Fruit fly (Drosophila melanogaster) whole organism, embryonic: ENCODE measurements around the gene CG13893.

Source experiments
- BEAF-32 ChIP-seq: fragments of 200-800 bp; sonication (Bioruptor generic); optimal IDR thresholded peaks from 3 replicates; lab custom pipeline; 2017; ENCODE audit warnings: missing biosample characterization, missing genetic modification characterization, mild to moderate bottlenecking, moderate library complexity, missing genetic modification reagents
- CG11456 ChIP-seq: fragments of 200-800 bp; sonication (Bioruptor generic); IDR thresholded peaks from 3 replicates; pipeline ENCODE4 v1.3.6; 2022; ENCODE audit warnings: missing biosample characterization, missing genetic modification characterization
- CG11695 ChIP-seq: fragments of 200-800 bp; sonication (Bioruptor generic); IDR thresholded peaks from 3 replicates; pipeline ENCODE4 v1.3.6; 2022; ENCODE audit warnings: missing biosample characterization, missing genetic modification characterization
- CG12104 ChIP-seq: fragments of 200-800 bp; sonication (Bioruptor generic); optimal IDR thresholded peaks from 3 replicates; lab custom pipeline; 2016; ENCODE audit warnings: missing biosample characterization, missing genetic modification characterization
- CG12659 ChIP-seq: fragments of 200-800 bp; sonication (Bioruptor generic); optimal IDR thresholded peaks from 3 replicates; lab custom pipeline; 2017; ENCODE audit warnings: mild to moderate bottlenecking, missing biosample characterization, missing genetic modification reagents, missing genetic modification characterization
- CG13287 ChIP-seq: fragments of 200-800 bp; sonication (Bioruptor generic); IDR thresholded peaks from 2 replicates; pipeline ENCODE4 v1.3.6; 2022; ENCODE audit warnings: missing biosample characterization, missing genetic modification characterization; ENCODE audit not compliant: partially characterized antibody
- CG14710 ChIP-seq: fragments of 200-800 bp; sonication (Bioruptor generic); optimal IDR thresholded peaks from 3 replicates; lab custom pipeline; 2019; ENCODE audit warnings: missing biosample characterization, mild to moderate bottlenecking, missing genetic modification characterization, moderate library complexity
- CG16815 ChIP-seq: fragments of 200-800 bp; sonication (Bioruptor generic); optimal IDR thresholded peaks from 3 replicates; lab custom pipeline; 2017; ENCODE audit warnings: missing biosample characterization, mild to moderate bottlenecking, missing genetic modification characterization
- CG17359 ChIP-seq: fragments of 200-800 bp; sonication (Bioruptor generic); optimal IDR thresholded peaks from 3 replicates; lab custom pipeline; 2018; ENCODE audit warnings: missing biosample characterization, mild to moderate bottlenecking, missing genetic modification characterization, moderate library complexity
- CG18599 ChIP-seq: fragments of 200-800 bp; sonication (Bioruptor generic); optimal IDR thresholded peaks from 3 replicates; lab custom pipeline; 2017; ENCODE audit warnings: missing biosample characterization, missing genetic modification characterization, mild to moderate bottlenecking, moderate library complexity, missing genetic modification reagents
- CG34224 ChIP-seq: fragments of 200-800 bp; sonication (Bioruptor generic); IDR thresholded peaks from 3 replicates; pipeline ENCODE4 v1.3.6; 2022; ENCODE audit warnings: missing biosample characterization, missing genetic modification characterization; ENCODE audit not compliant: partially characterized antibody
- D19B ChIP-seq: fragments of 200-800 bp; sonication (Bioruptor generic); optimal IDR thresholded peaks from 2 replicates; lab custom pipeline; 2017; ENCODE audit warnings: missing biosample characterization, mild to moderate bottlenecking, missing genetic modification characterization
- Doc2 ChIP-seq: fragments of 200-800 bp; sonication (Bioruptor generic); IDR thresholded peaks from 2 replicates; pipeline ENCODE4 v1.3.6; 2022; ENCODE audit warnings: missing biosample characterization, missing genetic modification characterization
- Doc3 ChIP-seq: fragments of 200-800 bp; sonication (Bioruptor generic); IDR thresholded peaks from 3 replicates; pipeline ENCODE4 v1.3.6; 2022; ENCODE audit warnings: missing biosample characterization, missing genetic modification characterization; ENCODE audit not compliant: partially characterized antibody
- E2f2 ChIP-seq: fragments of 200-800 bp; sonication (Bioruptor generic); IDR thresholded peaks from 2 replicates; pipeline ENCODE4 v1.3.6; 2022; ENCODE audit warnings: missing biosample characterization, missing genetic modification characterization
- Fer2 ChIP-seq: fragments of 200-800 bp; sonication (Bioruptor generic); optimal IDR thresholded peaks from 2 replicates; lab custom pipeline; 2018; ENCODE audit warnings: missing biosample characterization, mild to moderate bottlenecking, missing genetic modification characterization, moderate library complexity
- Fer3 ChIP-seq: fragments of 200-800 bp; sonication (Bioruptor generic); optimal IDR thresholded peaks from 2 replicates; lab custom pipeline; 2018; ENCODE audit warnings: missing biosample characterization, mild to moderate bottlenecking, missing genetic modification characterization, moderate library complexity
- MBD-R2 ChIP-seq: fragments of 200-800 bp; sonication (Bioruptor generic); IDR thresholded peaks from 2 replicates; pipeline ENCODE4 v1.3.6; 2022; ENCODE audit warnings: missing biosample characterization, missing genetic modification characterization
- Mad ChIP-seq: fragments of 200-800 bp; sonication (Bioruptor generic); optimal IDR thresholded peaks from 2 replicates; lab custom pipeline; 2016; ENCODE audit warnings: missing biosample characterization, missing genetic modification characterization
- Med ChIP-seq: fragments of 200-800 bp; sonication (Bioruptor generic); peaks from one replicate; lab custom pipeline; 2016; ENCODE audit warnings: missing biosample characterization, missing genetic modification characterization, mild to moderate bottlenecking, inconsistent platforms, moderate library complexity
- Myb ChIP-seq: fragments of 200-800 bp; sonication (Bioruptor generic); optimal IDR thresholded peaks from 2 replicates; lab custom pipeline; 2016; ENCODE audit warnings: missing biosample characterization, missing genetic modification characterization
- Ravus ChIP-seq: fragments of 200-800 bp; sonication (Bioruptor generic); IDR thresholded peaks from 2 replicates; pipeline ENCODE4 v1.3.6; 2022; ENCODE audit warnings: missing biosample characterization, missing genetic modification characterization
- Spps ChIP-seq: fragments of 200-800 bp; sonication (Bioruptor generic); optimal IDR thresholded peaks from 2 replicates; lab custom pipeline; 2018; ENCODE audit warnings: missing biosample characterization, mild to moderate bottlenecking, missing genetic modification characterization
- Trl ChIP-seq, 3 experiments: fragments of >200 bp in 2 of 3; fragments of 200-800 bp in 1 of 3; sonication (Bioruptor generic) in 1 of 3; optimal IDR thresholded peaks; 2 replicates in 1 of 3; 3 replicates in 2 of 3; lab custom pipeline; 2016 to 2017; ENCODE audit warnings: missing biosample characterization in 1 of 3, missing genetic modification characterization in 1 of 3
- Vsx1 ChIP-seq: fragments of 200-800 bp; sonication (Bioruptor generic); optimal IDR thresholded peaks from 2 replicates; lab custom pipeline; 2017; ENCODE audit warnings: missing biosample characterization, mild to moderate bottlenecking, missing genetic modification characterization, missing genetic modification reagents
- ash1 ChIP-seq: fragments of 200-800 bp; sonication (Bioruptor generic); optimal IDR thresholded peaks from 2 replicates; lab custom pipeline; 2018; ENCODE audit warnings: missing biosample characterization, mild to moderate bottlenecking, missing genetic modification characterization
- chm ChIP-seq: fragments of 200-800 bp; sonication (Bioruptor generic); IDR thresholded peaks from 2 replicates; pipeline ENCODE4 v1.3.6; 2022; ENCODE audit warnings: missing biosample characterization, missing genetic modification characterization
- cwo ChIP-seq: fragments of 200-800 bp; sonication (Bioruptor generic); optimal IDR thresholded peaks from 3 replicates; lab custom pipeline; 2017; ENCODE audit warnings: missing biosample characterization, missing genetic modification characterization, mild to moderate bottlenecking, moderate library complexity, missing genetic modification reagents
- fd102C ChIP-seq: fragments of 200-800 bp; sonication (Bioruptor generic); optimal IDR thresholded peaks from 2 replicates; lab custom pipeline; 2018; ENCODE audit warnings: missing biosample characterization, mild to moderate bottlenecking, missing genetic modification characterization, moderate library complexity
- gce ChIP-seq: fragments of 200-800 bp; sonication (Bioruptor generic); IDR thresholded peaks from 3 replicates; pipeline ENCODE4 v1.3.6; 2022; ENCODE audit warnings: missing biosample characterization, missing genetic modification characterization
- her ChIP-seq: fragments of 200-800 bp; sonication (Bioruptor generic); optimal IDR thresholded peaks from 2 replicates; lab custom pipeline; 2016; ENCODE audit warnings: missing biosample characterization, missing genetic modification characterization
- luna ChIP-seq: fragments of 200-800 bp; sonication (Bioruptor generic); optimal IDR thresholded peaks from 2 replicates; lab custom pipeline; 2016; ENCODE audit warnings: missing biosample characterization, missing genetic modification characterization
- odd ChIP-seq: fragments of 200-800 bp; sonication (Bioruptor generic); optimal IDR thresholded peaks from 2 replicates; lab custom pipeline; 2017; ENCODE audit warnings: missing biosample characterization, mild to moderate bottlenecking, missing genetic modification characterization
- pan ChIP-seq, 4 experiments: fragments of >200 bp in 3 of 4; fragments of 200-800 bp in 1 of 4; sonication (Bioruptor generic) in 1 of 4; optimal IDR thresholded peaks in 3 of 4; IDR thresholded peaks in 1 of 4; 2 replicates each; pipeline versions ENCODE4 v1.3.6 to Lab custom; 2017 to 2022; ENCODE audit warnings: missing biosample characterization in 2 of 4, missing genetic modification characterization in 2 of 4, mixed read lengths in 1 of 4
- pum ChIP-seq: fragments of 200-800 bp; sonication (Bioruptor generic); optimal IDR thresholded peaks from 2 replicates; lab custom pipeline; 2016; ENCODE audit warnings: missing biosample characterization, missing genetic modification characterization
- pzg ChIP-seq: fragments of 200-800 bp; sonication (Bioruptor generic); optimal IDR thresholded peaks from 3 replicates; lab custom pipeline; 2018; ENCODE audit warnings: missing biosample characterization, mild to moderate bottlenecking, missing genetic modification characterization, moderate library complexity
- slou ChIP-seq: fragments of 200-800 bp; sonication (Bioruptor generic); optimal IDR thresholded peaks from 3 replicates; lab custom pipeline; 2016; ENCODE audit warnings: missing biosample characterization, missing genetic modification characterization
- tin ChIP-seq: fragments of 200-800 bp; sonication (Bioruptor generic); optimal IDR thresholded peaks from 3 replicates; lab custom pipeline; 2016; ENCODE audit warnings: missing biosample characterization, missing genetic modification characterization
- unc-4 ChIP-seq: fragments of 200-800 bp; sonication (Bioruptor generic); IDR thresholded peaks from 2 replicates; pipeline ENCODE4 v1.3.6; 2022; ENCODE audit warnings: missing biosample characterization, missing genetic modification characterization; ENCODE audit not compliant: partially characterized antibody
- unpg ChIP-seq: fragments of 200-800 bp; sonication (Bioruptor generic); optimal IDR thresholded peaks from 3 replicates; lab custom pipeline; 2018; ENCODE audit warnings: missing biosample characterization, mild to moderate bottlenecking, missing genetic modification characterization, moderate library complexity

The CG13893 gene

dm6 chr3L:614751-615424 is 11.1 kb upstream of the CG13893 start (continued):
- TF ChIP-seq Trl (optimal IDR thresholded peaks at IDR 0.05; lab: Kevin White, UChicago) (no peak), Trl (GFP tag; optimal IDR thresholded peaks at IDR 0.05; lab: Kevin White, UChicago) (no peak), pzg (no peak), chm (GFP tag; lab: Robert Waterston, UW) (peak; percentile 76), cwo (GFP tag; lab: Kevin White, UChicago) (no peak), CG34224 (GFP tag; lab: Robert Waterston, UW) (0 out of 3 replicates have a peak, but pooled peaks have one; percentile 12), fd102C (GFP tag; lab: Kevin White, UChicago) (peak; percentile 24), unc-4 (GFP tag; lab: Robert Waterston, UW) (no peak), Ravus (no peak), ash1 (GFP tag; lab: Kevin White, UChicago) (no peak), unpg (GFP tag; lab: Kevin White, UChicago) (peak; percentile 16), gce (GFP tag; lab: Robert Waterston, UW) (peak; percentile 58; the same call in 1 of the 3 replicates), Mad (no peak), CG18599 (peak; percentile 64), CG14710 (no peak), CG12659 (GFP tag; lab: Kevin White, UChicago) (no peak), Spps (tag; lab: Kevin White, UChicago) (no peak), CG11695 (GFP tag; lab: Robert Waterston, UW) (peak; percentile 47; the same call in 1 of the 3 replicates), Doc3 (GFP tag; lab: Robert Waterston, UW) (no peak), CG13287 (GFP tag; lab: Robert Waterston, UW) (no peak), slou (GFP tag; lab: Kevin White, UChicago) (no peak), MBD-R2 (GFP tag; lab: Robert Waterston, UW) (peak; percentile 29; the same call in 1 of the 2 replicates), CG12104 (GFP tag; lab: Kevin White, UChicago) (no peak), Med (GFP tag; lab: Kevin White, UChicago) (peak; percentile 79), tin (no peak), Fer3 (tag; lab: Kevin White, UChicago) (no peak), odd (peak; percentile 10), Doc2 (no peak), pum (GFP tag; lab: Kevin White, UChicago) (no peak), pan (optimal IDR thresholded peaks at IDR 0.05; lab: Kevin White, UChicago) (no peak), pan (GFP tag; optimal IDR thresholded peaks at IDR 0.05 in 1 of 2, IDR thresholded peaks at IDR 0.05 in 1 of 2) (peak in 1 of 2 experiments; percentile 53), E2f2 (GFP tag; lab: Robert Waterston, UW) (peak; percentile 17; the same call in 1 of the 2 replicates), luna (GFP tag; lab: Kevin White, UChicago) (no peak), Fer2 (tag; lab: Kevin White, UChicago) (no peak), CG11456 (GFP tag; lab: Robert Waterston, UW) (0 out of 3 replicates have a peak, but pooled peaks have one; percentile 39), her (GFP tag; lab: Kevin White, UChicago) (no peak), Myb (GFP tag; lab: Kevin White, UChicago) (no peak), D19B (GFP tag; lab: Kevin White, UChicago) (no peak), CG17359 (tag; lab: Kevin White, UChicago) (peak; percentile 51), CG16815 (no peak), Vsx1 (peak; percentile 51), BEAF-32 (GFP tag; lab: Kevin White, UChicago) (no peak)
- TF ChIP-seq, all 482 proteins: peak for 138
